Fruit fly (Drosophila melanogaster) whole organism, embryonic: Measurements from ENCODE around the gene hook.

Experiments
- Adf1 ChIP-seq: fragments of 200-800 bp; sonication (Bioruptor generic); IDR thresholded peaks from 2 replicates; pipeline ENCODE4 v1.3.6; 2022; ENCODE audit warnings: missing biosample characterization, missing genetic modification characterization
- Asciz ChIP-seq: fragments of 200-800 bp; sonication (Bioruptor generic); optimal IDR thresholded peaks from 2 replicates; lab custom pipeline; 2017; ENCODE audit warnings: missing biosample characterization, mild to moderate bottlenecking, missing genetic modification characterization, missing genetic modification reagents
- CG10959 ChIP-seq: fragments of 200-800 bp; sonication (Bioruptor generic); IDR thresholded peaks from 2 replicates; pipeline ENCODE4 v1.3.6; 2022; ENCODE audit warnings: missing biosample characterization, missing genetic modification characterization
- CG11504 ChIP-seq: fragments of 200-800 bp; sonication (Bioruptor generic); optimal IDR thresholded peaks from 3 replicates; lab custom pipeline; 2019; ENCODE audit warnings: missing biosample characterization, mild to moderate bottlenecking, missing genetic modification characterization, moderate library complexity
- CG12236 ChIP-seq: fragments of 200-800 bp; sonication (Bioruptor generic); optimal IDR thresholded peaks from 2 replicates; lab custom pipeline; 2016; ENCODE audit warnings: missing biosample characterization, missing genetic modification characterization
- CG13296 ChIP-seq: fragments of 200-800 bp; sonication (Bioruptor generic); optimal IDR thresholded peaks from 3 replicates; lab custom pipeline; 2018; ENCODE audit warnings: missing biosample characterization, mild to moderate bottlenecking, missing genetic modification characterization
- CG14014 ChIP-seq: fragments of 200-800 bp; sonication (Bioruptor generic); IDR thresholded peaks from 2 replicates; pipeline ENCODE4 v1.3.6; 2022; ENCODE audit warnings: missing biosample characterization, missing genetic modification characterization
- CG17612 ChIP-seq: fragments of 200-800 bp; sonication (Bioruptor generic); IDR thresholded peaks from 2 replicates; pipeline ENCODE4 v1.3.6; 2022; ENCODE audit warnings: missing biosample characterization, missing genetic modification characterization
- CG18262 ChIP-seq: fragments of 200-800 bp; optimal IDR thresholded peaks from 3 replicates; lab custom pipeline; 2019; ENCODE audit warnings: missing biosample characterization, mild to moderate bottlenecking, missing genetic modification characterization, moderate library complexity
- CG18476 ChIP-seq: fragments of 200-800 bp; sonication (Bioruptor generic); optimal IDR thresholded peaks from 2 replicates; lab custom pipeline; 2016; ENCODE audit warnings: missing biosample characterization, mild to moderate bottlenecking, missing genetic modification characterization
- CG18599 ChIP-seq: fragments of 200-800 bp; sonication (Bioruptor generic); optimal IDR thresholded peaks from 3 replicates; lab custom pipeline; 2017; ENCODE audit warnings: missing biosample characterization, missing genetic modification characterization, mild to moderate bottlenecking, moderate library complexity, missing genetic modification reagents
- CG2875 ChIP-seq: fragments of 200-800 bp; sonication (Bioruptor generic); optimal IDR thresholded peaks from 2 replicates; lab custom pipeline; 2017; ENCODE audit warnings: missing biosample characterization, mild to moderate bottlenecking, missing genetic modification characterization, missing genetic modification reagents
- CG4282 ChIP-seq: fragments of 200-800 bp; sonication (Bioruptor generic); optimal IDR thresholded peaks from 2 replicates; lab custom pipeline; 2016; ENCODE audit warnings: missing biosample characterization, missing genetic modification characterization
- CG4424 ChIP-seq: fragments of 200-800 bp; sonication (Bioruptor generic); optimal IDR thresholded peaks from 3 replicates; lab custom pipeline; 2016; ENCODE audit warnings: missing biosample characterization, missing genetic modification characterization
- CG5953 ChIP-seq: fragments of 200-800 bp; sonication (Bioruptor generic); IDR thresholded peaks from 2 replicates; pipeline ENCODE4 v1.3.6; 2022; ENCODE audit warnings: missing biosample characterization, missing genetic modification characterization
- CG6254 ChIP-seq: fragments of 200-800 bp; sonication (Bioruptor generic); optimal IDR thresholded peaks from 3 replicates; lab custom pipeline; 2017; ENCODE audit warnings: mild to moderate bottlenecking, missing biosample characterization, missing genetic modification reagents, missing genetic modification characterization
- CG6813 ChIP-seq: fragments of 200-800 bp; sonication (Bioruptor generic); optimal IDR thresholded peaks from 2 replicates; lab custom pipeline; 2017; ENCODE audit warnings: missing biosample characterization, missing genetic modification characterization, mild to moderate bottlenecking, moderate library complexity, missing genetic modification reagents
- CG6854 ChIP-seq: fragments of 200-800 bp; sonication (Bioruptor generic); optimal IDR thresholded peaks from 3 replicates; lab custom pipeline; 2017; ENCODE audit warnings: missing biosample characterization, mild to moderate bottlenecking, missing genetic modification characterization
- CG9437 ChIP-seq: fragments of 200-800 bp; sonication (Bioruptor generic); optimal IDR thresholded peaks from 2 replicates; lab custom pipeline; 2018; ENCODE audit warnings: missing biosample characterization, mild to moderate bottlenecking, missing genetic modification characterization
- CoRest ChIP-seq: fragments of 200-800 bp; sonication (Bioruptor generic); optimal IDR thresholded peaks from 3 replicates; lab custom pipeline; 2018; ENCODE audit warnings: missing biosample characterization, mild to moderate bottlenecking, missing genetic modification characterization, moderate library complexity
- Dek ChIP-seq: fragments of 200-800 bp; sonication (Bioruptor generic); optimal IDR thresholded peaks from 3 replicates; lab custom pipeline; 2019; ENCODE audit warnings: missing biosample characterization, mild to moderate bottlenecking, missing genetic modification characterization, moderate library complexity
- Doc2 ChIP-seq: fragments of 200-800 bp; sonication (Bioruptor generic); IDR thresholded peaks from 2 replicates; pipeline ENCODE4 v1.3.6; 2022; ENCODE audit warnings: missing biosample characterization, missing genetic modification characterization
- Hmr ChIP-seq: fragments of 200-800 bp; sonication (Bioruptor generic); optimal IDR thresholded peaks from 3 replicates; lab custom pipeline; 2017; ENCODE audit warnings: mild to moderate bottlenecking, missing biosample characterization, missing genetic modification reagents, missing genetic modification characterization
- Hsf ChIP-seq: fragments of 200-800 bp; sonication (Bioruptor generic); optimal IDR thresholded peaks from 3 replicates; lab custom pipeline; 2016; ENCODE audit warnings: missing biosample characterization, missing genetic modification characterization
- Lim3 ChIP-seq: fragments of 200-800 bp; sonication (Bioruptor generic); IDR thresholded peaks from 2 replicates; pipeline ENCODE4 v1.3.6; 2022; ENCODE audit warnings: missing biosample characterization, missing genetic modification characterization
- MTF-1 ChIP-seq: fragments of 200-800 bp; sonication (Bioruptor generic); optimal IDR thresholded peaks from 2 replicates; lab custom pipeline; 2018; ENCODE audit warnings: missing biosample characterization, mild to moderate bottlenecking, missing genetic modification characterization, borderline replicate concordance
- Med ChIP-seq: fragments of 200-800 bp; sonication (Bioruptor generic); peaks from one replicate; lab custom pipeline; 2016; ENCODE audit warnings: missing biosample characterization, missing genetic modification characterization, mild to moderate bottlenecking, inconsistent platforms, moderate library complexity
- Nf-YC ChIP-seq: fragments of 200-800 bp; optimal IDR thresholded peaks from 3 replicates; lab custom pipeline; 2019; ENCODE audit warnings: missing biosample characterization, mild to moderate bottlenecking, missing genetic modification characterization, moderate library complexity
- Oli ChIP-seq: fragments of 200-800 bp; sonication (Bioruptor generic); optimal IDR thresholded peaks from 2 replicates; lab custom pipeline; 2018; ENCODE audit warnings: missing biosample characterization, mild to moderate bottlenecking, missing genetic modification characterization, moderate library complexity
- Ptx1 ChIP-seq: fragments of 200-800 bp; sonication (Bioruptor generic); IDR thresholded peaks from 2 replicates; pipeline ENCODE4 v1.3.6; 2022; ENCODE audit warnings: missing biosample characterization, missing genetic modification characterization
- Rfx ChIP-seq: fragments of 200-800 bp; sonication (Bioruptor generic); IDR thresholded peaks from 2 replicates; pipeline ENCODE4 v1.3.6; 2022; ENCODE audit warnings: missing biosample characterization, missing genetic modification characterization
- Sox100B ChIP-seq: fragments of 200-800 bp; sonication (Bioruptor generic); optimal IDR thresholded peaks from 3 replicates; lab custom pipeline; 2018; ENCODE audit warnings: missing biosample characterization, mild to moderate bottlenecking, missing genetic modification characterization
- abd-A ChIP-seq: fragments of 200-800 bp; sonication (Bioruptor generic); optimal IDR thresholded peaks from 3 replicates; lab custom pipeline; 2019; ENCODE audit warnings: missing biosample characterization, mild to moderate bottlenecking, missing genetic modification characterization, moderate library complexity
- bowl ChIP-seq: fragments of 200-800 bp; sonication (Bioruptor generic); IDR thresholded peaks from 2 replicates; pipeline ENCODE4 v1.3.6; 2022; ENCODE audit warnings: missing biosample characterization, missing genetic modification characterization
- esg ChIP-seq: fragments of 200-800 bp; sonication (Bioruptor generic); conservative IDR thresholded peaks from 2 replicates; pipeline ENCODE4 v1.3.6; 2022; ENCODE audit warnings: missing biosample characterization, missing genetic modification characterization
- fd96Cb ChIP-seq: fragments of 200-800 bp; sonication (Bioruptor generic); optimal IDR thresholded peaks from 2 replicates; lab custom pipeline; 2018; ENCODE audit warnings: missing biosample characterization, mild to moderate bottlenecking, missing genetic modification characterization, moderate library complexity
- hb ChIP-seq: fragments of 200-800 bp; sonication (Bioruptor generic); IDR thresholded peaks from 3 replicates; pipeline ENCODE4 v1.3.6; 2022; ENCODE audit warnings: missing biosample characterization, missing genetic modification characterization; ENCODE audit not compliant: partially characterized antibody
- ind ChIP-seq: fragments of 200-800 bp; sonication (Bioruptor generic); optimal IDR thresholded peaks from 3 replicates; lab custom pipeline; 2016; ENCODE audit warnings: missing biosample characterization, missing genetic modification characterization
- ken ChIP-seq: fragments of 200-800 bp; sonication (Bioruptor generic); IDR thresholded peaks from 3 replicates; pipeline ENCODE4 v1.3.6; 2022; ENCODE audit warnings: missing biosample characterization, missing genetic modification characterization
- lab ChIP-seq: fragments of 200-800 bp; sonication (Bioruptor generic); optimal IDR thresholded peaks from 3 replicates; lab custom pipeline; 2017; ENCODE audit warnings: missing biosample characterization, missing genetic modification characterization, mild to moderate bottlenecking, moderate library complexity, missing genetic modification reagents
- nerfin-1 ChIP-seq: fragments of 200-800 bp; sonication (Bioruptor generic); optimal IDR thresholded peaks from 3 replicates; lab custom pipeline; 2019; ENCODE audit warnings: missing biosample characterization, mild to moderate bottlenecking, missing genetic modification characterization, moderate library complexity
- p53 ChIP-seq: fragments of 200-800 bp; sonication (Bioruptor generic); optimal IDR thresholded peaks from 2 replicates; lab custom pipeline; 2016; ENCODE audit warnings: missing biosample characterization, missing genetic modification characterization
- prd ChIP-seq, 3 experiments: fragments of >200 bp in 2 of 3; fragments of 200-800 bp in 1 of 3; sonication (Bioruptor generic) in 1 of 3; optimal IDR thresholded peaks in 2 of 3; IDR thresholded peaks in 1 of 3; 2 replicates in 2 of 3; 3 replicates in 1 of 3; pipeline versions ENCODE4 v1.3.6 to Lab custom; 2017 to 2022; ENCODE audit warnings: missing biosample characterization in 1 of 3, missing genetic modification characterization in 1 of 3
- sens-2 ChIP-seq: fragments of 200-800 bp; sonication (Bioruptor generic); IDR thresholded peaks from 2 replicates; pipeline ENCODE4 v1.3.6; 2022; ENCODE audit warnings: missing biosample characterization, missing genetic modification characterization
- so ChIP-seq: fragments of 200-800 bp; sonication (Bioruptor generic); IDR thresholded peaks from 3 replicates; pipeline ENCODE4 v1.3.6; 2022; ENCODE audit warnings: missing biosample characterization, missing genetic modification characterization
- sob ChIP-seq: fragments of 200-800 bp; sonication (Bioruptor generic); IDR thresholded peaks from 2 replicates; pipeline ENCODE4 v1.3.6; 2022; ENCODE audit warnings: missing biosample characterization, missing genetic modification characterization
- toy ChIP-seq: fragments of 200-800 bp; sonication (Bioruptor generic); IDR thresholded peaks from 2 replicates; pipeline ENCODE4 v1.3.6; 2022; ENCODE audit warnings: missing biosample characterization, missing genetic modification characterization
- vfl ChIP-seq: fragments of 200-800 bp; sonication (Bioruptor generic); optimal IDR thresholded peaks from 2 replicates; lab custom pipeline; 2016; ENCODE audit warnings: missing biosample characterization, missing genetic modification characterization
- vnd ChIP-seq: fragments of 200-800 bp; sonication (Bioruptor generic); IDR thresholded peaks from 3 replicates; pipeline ENCODE4 v1.3.6; 2022; ENCODE audit warnings: missing biosample characterization, missing genetic modification characterization; ENCODE audit not compliant: partially characterized antibody
- wek ChIP-seq: fragments of 200-800 bp; sonication (Bioruptor generic); optimal IDR thresholded peaks from 3 replicates; lab custom pipeline; 2018; ENCODE audit warnings: missing biosample characterization, mild to moderate bottlenecking, missing genetic modification characterization, moderate library complexity

The hook gene

dm6 chr2L:19019160-19019592 lies 14.1 kb downstream of the hook start (continued):
- TF ChIP-seq CG18599 (peak; percentile 61), sens-2 (GFP tag; lab: Robert Waterston, UW) (no peak), Oli (peak; percentile 48), bowl (GFP tag; lab: Robert Waterston, UW) (no peak), CG6813 (peak; percentile 8), p53 (GFP tag; lab: Kevin White, UChicago) (no peak), CG2875 (GFP tag; lab: Kevin White, UChicago) (no peak), Nf-YC (peak; percentile 14), CoRest (tag; lab: Kevin White, UChicago) (peak; percentile 61), toy (GFP tag; lab: Robert Waterston, UW) (no peak), ind (GFP tag; lab: Kevin White, UChicago) (peak; percentile 25), CG9437 (GFP tag; lab: Kevin White, UChicago) (peak; percentile 47), prd (optimal IDR thresholded peaks at IDR 0.05; lab: Kevin White, UChicago) (no peak), prd (GFP tag; IDR thresholded peaks at IDR 0.05; lab: Robert Waterston, UW) (peak; percentile 5; the same call in 1 of the 3 replicates), Dek (tag; lab: Kevin White, UChicago) (no peak), Ptx1 (GFP tag; lab: Robert Waterston, UW) (peak; percentile 44; the same call in 1 of the 2 replicates), Sox100B (GFP tag; lab: Kevin White, UChicago) (peak; percentile 62), CG12236 (GFP tag; lab: Kevin White, UChicago) (no peak), so (GFP tag; lab: Robert Waterston, UW) (no peak), CG4424 (GFP tag; lab: Kevin White, UChicago) (peak; percentile 35), CG6854 (peak; percentile 29), vnd (GFP tag; lab: Robert Waterston, UW) (no peak), lab (GFP tag; lab: Kevin White, UChicago) (peak; percentile 33), CG11504 (tag; lab: Kevin White, UChicago) (peak; percentile 65), CG18262 (tag; lab: Kevin White, UChicago) (peak; percentile 52), wek (GFP tag; lab: Kevin White, UChicago) (no peak), Lim3 (no peak), Hmr (peak; percentile 54), Asciz (peak; percentile 5), CG18476 (GFP tag; lab: Kevin White, UChicago) (peak; percentile 6), esg (GFP tag; lab: Robert Waterston, UW) (no peak), CG17612 (GFP tag; lab: Robert Waterston, UW) (0 out of 2 replicates have a peak, but pooled peaks have one; percentile 6), vfl (GFP tag; lab: Kevin White, UChicago) (no peak), CG13296 (GFP tag; lab: Kevin White, UChicago) (peak; percentile 11), fd96Cb (tag; lab: Kevin White, UChicago) (peak; percentile 15), Hsf (GFP tag; lab: Kevin White, UChicago) (peak; percentile 23)

dm6 chr2L:19018266-19018665 lies 15.0 kb downstream of the hook start:
- TF ChIP-seq CG6254 (GFP tag; lab: Kevin White, UChicago) (no peak), ken (GFP tag; lab: Robert Waterston, UW) (no peak), CG14014 (GFP tag; lab: Robert Waterston, UW) (no peak), hb (GFP tag; lab: Robert Waterston, UW) (no peak), Med (GFP tag; lab: Kevin White, UChicago) (peak; percentile 7), abd-A (tag; lab: Kevin White, UChicago) (peak; percentile 92), CG4282 (GFP tag; lab: Kevin White, UChicago) (no peak), Ptx1 (GFP tag; lab: Robert Waterston, UW) (0 out of 2 replicates have a peak, but pooled peaks have one; percentile 18), Doc2 (no peak), nerfin-1 (peak; percentile 19), sob (GFP tag; lab: Robert Waterston, UW) (no peak), Rfx (no peak), CG12236 (GFP tag; lab: Kevin White, UChicago) (no peak), MTF-1 (GFP tag; lab: Kevin White, UChicago) (no peak), CG10959 (GFP tag; lab: Robert Waterston, UW) (no peak), Adf1 (peak; percentile 34; the same call in 1 of the 2 replicates), CG5953 (no peak)
